Worm (Caenorhabditis elegans): ENCODE results near the gene cdh-4.

cdh-4 gene

DNA sequence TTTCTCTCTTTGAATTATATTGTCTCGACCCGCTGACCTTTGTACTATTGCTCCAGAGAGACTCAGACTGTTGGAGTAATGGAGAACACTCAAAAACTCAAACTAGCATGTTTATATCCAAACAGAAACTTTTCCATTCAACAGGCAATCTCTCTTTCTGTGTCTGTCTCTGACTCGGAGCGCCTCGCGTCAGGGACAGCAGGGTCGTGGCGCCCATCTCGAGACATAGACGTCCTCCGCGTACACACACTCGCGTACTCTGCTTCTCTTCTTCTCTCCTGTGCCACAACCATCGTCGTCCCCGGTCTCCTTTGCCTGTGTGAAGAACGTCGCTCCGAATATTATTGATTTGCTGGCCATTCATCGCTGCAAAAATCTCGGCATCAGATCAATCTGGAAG, 31.8 kb downstream of the cdh-4 start (continued):
- TF ChIP-seq ces-1 (GFP tag; optimal IDR thresholded peaks at IDR 0.05) (no peak), unc-62 (GFP tag; optimal IDR thresholded peaks at IDR 0.05 in 1 of 2) (peak in 1 of 2 experiments; percentile 36), unc-62 (tag; optimal IDR thresholded peaks at IDR 0.05) (no peak), zfp-3 (GFP tag; conservative IDR thresholded peaks at IDR 0.05) (no peak), dve-1 (tag; optimal IDR thresholded peaks at IDR 0.05; ENCODE audit: insufficient read depth) (peak; percentile 86), Y75B8A.6 (GFP tag; IDR thresholded peaks at IDR 0.05) (no peak), nhr-42 (GFP tag; IDR thresholded peaks at IDR 0.05) (no peak), hmg-1.1 (GFP tag; IDR thresholded peaks at IDR 0.05) (peak; percentile 78), sdz-12 (GFP tag; optimal IDR thresholded peaks at IDR 0.05) (no peak), set-16 (GFP tag; IDR thresholded peaks at IDR 0.05) (peak; percentile 74), lin-39 (tag; optimal IDR thresholded peaks at IDR 0.05) (no peak), arid-1 (GFP tag; conservative IDR thresholded peaks at IDR 0.05) (peak; percentile 56; the same call in 1 of the 2 replicates), php-3 (GFP tag; IDR thresholded peaks at IDR 0.05) (no peak; the same call in 1 of the 2 replicates), ceh-20 (GFP tag; IDR thresholded peaks at IDR 0.05) (no peak), ceh-62 (tag; optimal IDR thresholded peaks at IDR 0.05) (no peak), aha-1 (tag) (peak; percentile 97), lin-1 (GFP tag; IDR thresholded peaks at IDR 0.05) (peak; percentile 30; the same call in 1 of the 2 replicates), ceh-44 (GFP tag; IDR thresholded peaks at IDR 0.05) (0 out of 2 replicates have a peak, but pooled peaks have one; percentile 17), nhr-76 (tag; optimal IDR thresholded peaks at IDR 0.05) (no peak), nhr-6 (tag; optimal IDR thresholded peaks at IDR 0.05) (peak; percentile 42), saeg-2 (GFP tag; IDR thresholded peaks at IDR 0.05) (no peak), tra-1 (GFP tag; IDR thresholded peaks at IDR 0.05) (0 out of 2 replicates have a peak, but pooled peaks have one; percentile 34), F49E8.2 (tag; optimal IDR thresholded peaks at IDR 0.05; ENCODE audit: borderline replicate concordance) (no peak), nhr-48 (tag; optimal IDR thresholded peaks at IDR 0.05) (peak; percentile 62)

DNA sequence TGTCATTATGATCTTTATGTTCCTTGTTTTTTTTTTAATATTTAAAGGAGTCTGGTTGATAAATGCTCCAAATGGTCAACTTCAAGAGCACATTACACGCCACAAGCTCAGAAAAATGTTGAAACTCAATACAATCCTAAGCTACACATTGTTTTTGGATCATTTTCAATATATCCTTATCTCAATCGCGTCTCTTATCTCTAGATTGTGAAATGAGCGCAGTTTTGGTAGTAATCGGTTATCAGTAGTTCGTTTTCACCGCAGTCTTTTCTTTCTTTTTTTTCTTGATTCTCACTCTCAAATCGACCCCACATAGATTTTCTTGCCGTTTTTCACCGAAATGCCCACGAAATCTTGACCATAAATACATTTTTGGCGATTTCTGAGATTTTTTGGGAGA, 32.7 kb downstream of the cdh-4 start:
- TF ChIP-seq dve-1 (tag; optimal IDR thresholded peaks at IDR 0.05; ENCODE audit: insufficient read depth) = peak; percentile 6
- TF ChIP-seq Y48G9A.11 (GFP tag; IDR thresholded peaks at IDR 0.05) = no peak
- no peak for TF ChIP-seq ceh-62 (tag; optimal IDR thresholded peaks at IDR 0.05)
- peak; percentile 4 for TF ChIP-seq nhr-28 (tag; optimal IDR thresholded peaks at IDR 0.05)
- no peak for TF ChIP-seq sdz-12 (GFP tag; optimal IDR thresholded peaks at IDR 0.05)
- TF ChIP-seq pqm-1 (tag; optimal IDR thresholded peaks at IDR 0.05) = peak; percentile 38
- peak; percentile 33 for TF ChIP-seq aha-1 (tag)

DNA sequence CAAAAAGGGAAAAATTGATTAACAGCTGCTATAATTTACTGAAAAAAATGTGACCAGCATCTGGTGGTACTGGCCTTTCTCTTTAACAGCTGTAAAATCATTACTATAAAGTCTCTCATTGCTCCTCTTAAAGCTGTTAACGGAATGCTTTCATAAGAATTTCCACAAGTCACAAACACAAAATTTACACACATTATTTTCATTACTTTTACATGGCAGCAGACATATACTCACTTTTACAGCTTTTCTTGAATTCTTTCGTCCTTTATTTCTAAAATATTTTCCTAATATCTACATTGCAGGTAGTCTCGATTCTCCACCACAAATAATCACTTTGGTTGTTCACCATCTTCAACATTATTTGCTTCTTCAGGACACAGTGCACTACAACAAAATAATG, 33.2 kb downstream of the cdh-4 start, which contains the start of gene imph-1:
Gene imph-1 (plus strand): TSS at position 301 of the 400 bp plus-strand sequence.
- TF ChIP-seq ces-1 (GFP tag; optimal IDR thresholded peaks at IDR 0.05) (no peak), nhr-48 (tag; optimal IDR thresholded peaks at IDR 0.05) (no peak), nhr-111 (GFP tag; optimal IDR thresholded peaks at IDR 0.05) (no peak), mdl-1 (tag; optimal IDR thresholded peaks at IDR 0.05) (no peak), ama-1 (optimal IDR thresholded peaks at IDR 0.05) (no peak), zip-2 (tag; optimal IDR thresholded peaks at IDR 0.05) (no peak), ceh-44 (GFP tag; IDR thresholded peaks at IDR 0.05) (no peak), D1046.2 (GFP tag; IDR thresholded peaks at IDR 0.05) (no peak), hif-1 (tag; optimal IDR thresholded peaks at IDR 0.05) (no peak), ceh-32 (tag; optimal IDR thresholded peaks at IDR 0.05; ENCODE audit: poor library complexity) (no peak), unc-39 (tag; optimal IDR thresholded peaks at IDR 0.05) (no peak), ZK337.2 (GFP tag; IDR thresholded peaks at IDR 0.05) (no peak), pqm-1 (tag; optimal IDR thresholded peaks at IDR 0.05) (no peak), nhr-28 (tag; optimal IDR thresholded peaks at IDR 0.05) (no peak), lin-1 (GFP tag; IDR thresholded peaks at IDR 0.05) (no peak), nhr-77 (tag; optimal IDR thresholded peaks at IDR 0.05) (no peak)

Data from whole organism, L4 larva.